Worm (Caenorhabditis elegans): Measurements from ENCODE around the gene F02D8.1.

- TF ChIP-seq ama-1 (optimal IDR thresholded peaks at IDR 0.05) (no peak), F13C5.2 (tag; optimal IDR thresholded peaks at IDR 0.05) (no peak)
Measured at ce11 chrV:15023544-15023943, 45.0 kb upstream of the F02D8.1 start, which contains the start of gene F14H8.4.
